Worm (Caenorhabditis elegans) whole organism, L4 larva: ENCODE results near the gene pho-6.

Source experiments
- D1046.2 ChIP-seq: fragments of 200-800 bp; sonication (Bioruptor generic); IDR thresholded peaks from 2 replicates; pipeline ENCODE4 v1.3.6; 2022; ENCODE audit warnings: missing genetic modification characterization, missing compliant biosample characterization
- F44E2.7 ChIP-seq: fragments of 200-800 bp; sonication (Bioruptor generic); IDR thresholded peaks from 2 replicates; pipeline ENCODE4 v2.1.2; 2022; ENCODE audit warnings: missing genetic modification characterization, missing compliant biosample characterization
- R02D3.7 ChIP-seq: fragments of 150-350 bp; sonication (generic microtip); optimal IDR thresholded peaks from 3 replicates; lab custom pipeline; 2014; ENCODE audit warnings: missing biosample characterization, missing genetic modification characterization
- T20F7.1 ChIP-seq: fragments of 200-800 bp; sonication (Bioruptor generic); optimal IDR thresholded peaks from 2 replicates; lab custom pipeline; 2018; ENCODE audit warnings: mild to moderate bottlenecking, missing genetic modification characterization, missing compliant biosample characterization
- T26A8.4 ChIP-seq: fragments of 200-800 bp; sonication (Bioruptor generic); IDR thresholded peaks from 2 replicates; pipeline ENCODE4 v1.3.6; 2022; ENCODE audit warnings: missing genetic modification characterization, missing compliant biosample characterization
- Y105C5A.15 ChIP-seq: fragments of 200-800 bp; sonication (Bioruptor generic); IDR thresholded peaks from 2 replicates; pipeline ENCODE4 v1.3.6; 2022; ENCODE audit warnings: missing genetic modification characterization, missing compliant biosample characterization
- Y48G9A.11 ChIP-seq: fragments of 200-800 bp; sonication (Bioruptor generic); IDR thresholded peaks from 2 replicates; pipeline ENCODE4 v1.3.6; 2022; ENCODE audit warnings: missing genetic modification reagents, missing genetic modification characterization, missing compliant biosample characterization
- ZK546.5 ChIP-seq, 2 experiments: sonication (generic microtip); optimal IDR thresholded peaks; 2 replicates each; lab custom pipeline; 2017; ENCODE audit warnings: missing biosample characterization in 2 of 2, missing genetic modification characterization in 2 of 2
- aly-2 ChIP-seq: sonication (generic microtip); optimal IDR thresholded peaks from 2 replicates; lab custom pipeline; 2018; ENCODE audit warnings: missing biosample characterization, missing genetic modification characterization
- arid-1 ChIP-seq: fragments of 200-800 bp; sonication (Bioruptor generic); conservative IDR thresholded peaks from 2 replicates; pipeline ENCODE4 v1.3.6; 2022; ENCODE audit warnings: missing genetic modification reagents, missing genetic modification characterization, missing compliant biosample characterization
- attf-4 ChIP-seq: sonication (generic microtip); optimal IDR thresholded peaks from 3 replicates; lab custom pipeline; 2017; ENCODE audit warnings: missing biosample characterization, missing genetic modification characterization
- ceh-20 ChIP-seq: fragments of 200-800 bp; sonication (Bioruptor generic); IDR thresholded peaks from 2 replicates; pipeline ENCODE4 v1.3.6; 2022; ENCODE audit warnings: missing genetic modification reagents, missing genetic modification characterization, missing compliant biosample characterization
- ceh-62 ChIP-seq: sonication (generic microtip); optimal IDR thresholded peaks from 2 replicates; lab custom pipeline; 2017; ENCODE audit warnings: missing biosample characterization, missing genetic modification characterization
- ces-1 ChIP-seq: fragments of 150-350 bp; sonication (generic microtip); optimal IDR thresholded peaks from 4 replicates; lab custom pipeline; 2014; ENCODE audit warnings: missing biosample characterization, missing genetic modification reagents, missing genetic modification characterization
- ctbp-1 ChIP-seq: fragments of 200-800 bp; sonication (Bioruptor generic); IDR thresholded peaks from 2 replicates; pipeline ENCODE4 v1.3.6; 2022; ENCODE audit warnings: missing genetic modification reagents, missing genetic modification characterization, missing compliant biosample characterization
- daf-12 ChIP-seq: fragments of 150-350 bp; optimal IDR thresholded peaks from 2 replicates; lab custom pipeline; 2014; ENCODE audit warnings: missing biosample characterization, missing genetic modification reagents, missing genetic modification characterization
- daf-16 ChIP-seq, 3 experiments: sonication (generic microtip); optimal IDR thresholded peaks; 2 replicates each; lab custom pipeline; 2016 to 2017; ENCODE audit warnings: missing genetic modification characterization in 3 of 3, missing genetic modification reagents in 3 of 3, mild to moderate bottlenecking in 2 of 3, missing compliant biosample characterization in 2 of 3, missing biosample characterization in 1 of 3, moderate library complexity in 1 of 3
- daf-19 ChIP-seq: fragments of 200-800 bp; sonication (Bioruptor generic); conservative IDR thresholded peaks from 2 replicates; pipeline ENCODE4 v1.3.6; 2022; ENCODE audit warnings: missing genetic modification characterization, missing compliant biosample characterization
- daf-8 ChIP-seq: fragments of 200-800 bp; sonication (Bioruptor generic); IDR thresholded peaks from 2 replicates; pipeline ENCODE4 v1.3.6; 2022; ENCODE audit warnings: missing genetic modification characterization, missing compliant biosample characterization
- dmd-8 ChIP-seq: fragments of 200-800 bp; sonication (Bioruptor generic); IDR thresholded peaks from 2 replicates; pipeline ENCODE4 v1.3.6; 2022; ENCODE audit warnings: missing genetic modification characterization, missing compliant biosample characterization
- dmd-9 ChIP-seq: fragments of 200-800 bp; sonication (Bioruptor generic); IDR thresholded peaks from 2 replicates; pipeline ENCODE4 v1.3.6; 2022; ENCODE audit warnings: missing genetic modification reagents, missing genetic modification characterization, missing compliant biosample characterization
- dpl-1 ChIP-seq: fragments of 150-350 bp; optimal IDR thresholded peaks from 2 replicates; lab custom pipeline; 2014; ENCODE audit warnings: missing biosample characterization, missing genetic modification reagents, missing genetic modification characterization
- duxl-1 ChIP-seq: sonication (generic microtip); optimal IDR thresholded peaks from 2 replicates; lab custom pipeline; 2016; ENCODE audit warnings: mild to moderate bottlenecking, missing genetic modification characterization, moderate library complexity, missing compliant biosample characterization; ENCODE audit not compliant: poor library complexity
- egl-43 ChIP-seq: fragments of 200-800 bp; sonication (Bioruptor generic); IDR thresholded peaks from 2 replicates; pipeline ENCODE4 v1.3.6; 2022; ENCODE audit warnings: missing genetic modification reagents, missing genetic modification characterization, missing compliant biosample characterization
- fos-1 ChIP-seq: fragments of 150-350 bp; optimal IDR thresholded peaks from 2 replicates; lab custom pipeline; 2014; ENCODE audit warnings: missing biosample characterization, missing genetic modification characterization
- gei-8 ChIP-seq: fragments of 200-800 bp; sonication (Bioruptor generic); optimal IDR thresholded peaks from 2 replicates; lab custom pipeline; 2018; ENCODE audit warnings: mild to moderate bottlenecking, missing genetic modification characterization, missing compliant biosample characterization
- hmg-1.1 ChIP-seq: fragments of 200-800 bp; sonication (Bioruptor generic); IDR thresholded peaks from 2 replicates; pipeline ENCODE4 v1.3.6; 2022; ENCODE audit warnings: missing genetic modification reagents, missing genetic modification characterization, missing compliant biosample characterization
- jun-1 ChIP-seq: fragments of 150-350 bp; optimal IDR thresholded peaks from 2 replicates; lab custom pipeline; 2014; ENCODE audit warnings: missing biosample characterization, missing genetic modification reagents, missing genetic modification characterization
- lin-1 ChIP-seq: fragments of 200-800 bp; sonication (Bioruptor generic); IDR thresholded peaks from 2 replicates; pipeline ENCODE4 v1.3.6; 2022; ENCODE audit warnings: missing genetic modification reagents, missing genetic modification characterization, missing compliant biosample characterization
- lin-29 ChIP-seq: fragments of 200-800 bp; sonication (Bioruptor generic); IDR thresholded peaks from 2 replicates; pipeline ENCODE4 v1.3.6; 2022; ENCODE audit warnings: missing genetic modification reagents, missing genetic modification characterization, missing compliant biosample characterization
- madf-5 ChIP-seq, 2 experiments: fragments of 200-800 bp; sonication (Bioruptor generic); IDR thresholded peaks; 2 replicates each; pipeline ENCODE4 v1.3.6; 2022; ENCODE audit warnings: missing compliant biosample characterization in 2 of 2, missing genetic modification characterization in 2 of 2
- madf-9 ChIP-seq: fragments of 200-800 bp; sonication (Bioruptor generic); conservative IDR thresholded peaks from 2 replicates; pipeline ENCODE4 v1.3.6; 2022; ENCODE audit warnings: missing genetic modification reagents, missing genetic modification characterization, missing compliant biosample characterization
- mdt-29 ChIP-seq: fragments of 200-800 bp; sonication (Bioruptor generic); IDR thresholded peaks from 2 replicates; pipeline ENCODE4 v1.3.6; 2022; ENCODE audit warnings: missing genetic modification reagents, missing genetic modification characterization, missing compliant biosample characterization
- mxl-2 ChIP-seq: fragments of 200-800 bp; sonication (Bioruptor generic); conservative IDR thresholded peaks from 2 replicates; pipeline ENCODE4 v1.3.6; 2022; ENCODE audit warnings: missing genetic modification reagents, missing genetic modification characterization, missing compliant biosample characterization
- nhr-102 ChIP-seq: sonication (generic microtip); optimal IDR thresholded peaks from 2 replicates; lab custom pipeline; 2016; ENCODE audit warnings: mild to moderate bottlenecking, missing genetic modification characterization, moderate library complexity, missing compliant biosample characterization
- nhr-6 ChIP-seq: fragments of 150-350 bp; optimal IDR thresholded peaks from 2 replicates; lab custom pipeline; 2014; ENCODE audit warnings: missing biosample characterization, missing genetic modification characterization
- nhr-77 ChIP-seq: fragments of 150-350 bp; optimal IDR thresholded peaks from 2 replicates; lab custom pipeline; 2014; ENCODE audit warnings: missing biosample characterization, missing genetic modification characterization
- pha-4 ChIP-seq, 2 experiments: fragments of 150-350 bp in 1 of 2; fragments of 200-800 bp in 1 of 2; sonication (Bioruptor generic) in 1 of 2; IDR thresholded peaks in 1 of 2; optimal IDR thresholded peaks in 1 of 2; 2 replicates each; pipeline versions ENCODE4 v1.3.6 to Lab custom; 2014 to 2022; ENCODE audit warnings: missing genetic modification characterization in 2 of 2, missing genetic modification reagents in 2 of 2, missing biosample characterization in 1 of 2, missing compliant biosample characterization in 1 of 2
- rbr-2 ChIP-seq: sonication (generic microtip); optimal IDR thresholded peaks from 2 replicates; lab custom pipeline; 2016; ENCODE audit warnings: missing genotype, missing genetic modification characterization, missing compliant biosample characterization
- saeg-2 ChIP-seq: fragments of 200-800 bp; sonication (Bioruptor generic); IDR thresholded peaks from 2 replicates; pipeline ENCODE4 v1.3.6; 2022; ENCODE audit warnings: missing genetic modification reagents, missing genetic modification characterization, missing compliant biosample characterization
- snpc-1.2 ChIP-seq: fragments of 200-800 bp; sonication (Bioruptor generic); IDR thresholded peaks from 2 replicates; pipeline ENCODE4 v1.3.6; 2022; ENCODE audit warnings: missing genetic modification reagents, missing genetic modification characterization, missing compliant biosample characterization
- unc-39 ChIP-seq: sonication (generic microtip); optimal IDR thresholded peaks from 2 replicates; lab custom pipeline; 2017; ENCODE audit warnings: missing biosample characterization, missing genetic modification characterization
- unc-62 ChIP-seq, 3 experiments: fragments of 150-350 bp in 1 of 3; sonication (generic microtip); optimal IDR thresholded peaks in 2 of 3; peaks in 1 of 3; 1 replicate in 1 of 3; 2 replicates in 2 of 3; lab custom pipeline; 2014 to 2017; ENCODE audit warnings: missing biosample characterization in 3 of 3, missing genetic modification characterization in 3 of 3, missing genetic modification reagents in 3 of 3, missing genotype in 1 of 3
- zfp-2 ChIP-seq: sonication (generic microtip); optimal IDR thresholded peaks from 2 replicates; lab custom pipeline; 2016; ENCODE audit warnings: mild to moderate bottlenecking, missing genetic modification characterization, missing compliant biosample characterization

The pho-6 gene

DNA sequence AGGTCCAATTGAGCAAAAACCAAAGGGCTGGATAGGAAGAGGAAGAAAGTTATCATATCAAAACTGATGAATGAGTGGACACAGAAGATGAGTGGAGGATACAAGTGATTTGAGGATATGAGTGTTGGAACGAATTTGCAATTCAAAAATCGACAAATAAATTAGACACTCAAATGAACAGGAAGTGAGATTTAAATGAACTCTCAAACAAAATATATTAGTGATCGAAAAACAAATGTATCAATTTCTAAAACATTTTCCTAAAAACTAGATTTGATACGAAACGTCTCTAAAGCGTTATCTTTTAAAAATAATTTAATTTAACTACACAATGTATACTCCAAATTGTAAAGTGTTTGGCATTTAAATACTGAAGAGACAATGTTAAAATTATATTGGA, 18.8 kb downstream of the pho-6 start, which contains the start of gene F38E1.10:
TSS of gene F38E1.10 (minus strand) at position 101 of the 400 bp plus-strand sequence.
- no peak for TF ChIP-seq Y48G9A.11 (GFP tag; lab: Robert Waterston, UW)
- TF ChIP-seq unc-62 (GFP tag; optimal IDR thresholded peaks at IDR 0.05 in 1 of 2; lab: Kevin White, UChicago), result peak in 1 of 2 experiments; percentile 6
- TF ChIP-seq unc-62 (tag; optimal IDR thresholded peaks at IDR 0.05; lab: Kevin White, UChicago), result no peak
- TF ChIP-seq ctbp-1 (GFP tag; lab: Robert Waterston, UW), result no peak
- TF ChIP-seq egl-43 (GFP tag; lab: Robert Waterston, UW), result no peak
- no peak for TF ChIP-seq saeg-2 (GFP tag; lab: Robert Waterston, UW)
- no peak for TF ChIP-seq Y105C5A.15 (GFP tag; lab: Robert Waterston, UW)
- no peak for TF ChIP-seq R02D3.7 (tag; lab: Kevin White, UChicago)

DNA sequence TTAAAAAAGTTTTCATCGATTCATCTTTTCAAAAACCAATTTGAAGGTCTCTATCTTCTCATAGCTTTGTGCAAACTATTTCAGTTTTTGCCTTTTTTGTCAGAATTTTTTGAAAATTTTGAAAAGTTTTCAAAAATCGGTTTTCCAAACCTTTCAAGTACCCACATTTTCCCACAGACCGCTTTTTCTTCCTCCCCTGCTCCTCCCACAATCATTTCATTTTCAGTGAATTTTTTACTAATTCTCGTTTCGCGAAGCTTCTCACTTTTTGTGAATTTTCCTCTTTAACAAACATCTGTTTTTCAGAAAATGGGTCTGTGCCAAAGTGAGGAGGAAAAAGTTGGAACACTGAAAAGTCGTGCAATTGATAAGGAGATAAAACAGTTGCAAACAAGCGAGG, 23.6 kb downstream of the pho-6 start, which contains the start of gene gpa-2:
TSS of gene gpa-2 (plus strand) at position 301 of the 400 bp plus-strand sequence.
- no peak for TF ChIP-seq attf-4 (tag; lab: Kevin White, UChicago)
- no peak for TF ChIP-seq dmd-9 (GFP tag; lab: Robert Waterston, UW)
- no peak for TF ChIP-seq ceh-62 (tag; lab: Kevin White, UChicago)
- no peak for TF ChIP-seq snpc-1.2
- no peak for TF ChIP-seq duxl-1 (tag; lab: Kevin White, UChicago)
- TF ChIP-seq gei-8 (GFP tag; lab: Kevin White, UChicago), result no peak
- no peak for TF ChIP-seq daf-8
- TF ChIP-seq daf-19 (GFP tag; lab: Robert Waterston, UW), result no peak
- TF ChIP-seq unc-39 (tag; lab: Kevin White, UChicago), result no peak

DNA sequence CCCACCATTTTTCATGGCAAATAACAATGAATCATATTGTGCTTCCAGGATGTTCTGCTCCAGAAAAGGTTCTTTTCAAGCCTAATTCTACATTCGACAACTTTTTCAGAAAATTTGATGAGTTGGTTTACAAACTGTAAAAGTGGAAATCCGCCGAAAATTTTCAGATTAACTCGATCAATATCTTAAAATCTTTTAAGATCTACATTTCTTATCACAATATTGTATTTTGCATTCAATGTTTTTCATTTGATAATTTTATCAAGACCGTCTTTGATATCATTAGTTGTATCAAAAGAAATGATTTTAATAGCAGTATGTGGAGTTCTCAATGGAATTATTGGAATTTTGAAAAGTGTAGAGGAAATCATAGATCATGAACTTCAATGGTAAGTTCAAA, 34.5 kb downstream of the pho-6 start, which contains the start of gene F38E1.6:
TSS of gene F38E1.6 (plus strand) at position 301 of the 400 bp plus-strand sequence.
- no peak for TF ChIP-seq madf-5 (GFP tag; IDR thresholded peaks at IDR 0.05; lab: Robert Waterston, UW)
- no peak for TF ChIP-seq mdt-29 (GFP tag; lab: Robert Waterston, UW)
- no peak for TF ChIP-seq F44E2.7 (GFP tag; lab: Robert Waterston, UW)
- no peak for TF ChIP-seq aly-2 (tag; lab: Kevin White, UChicago)
- no peak for TF ChIP-seq madf-9
- no peak for TF ChIP-seq daf-12 (tag; lab: Kevin White, UChicago)
- TF ChIP-seq fos-1 (tag; lab: Kevin White, UChicago), result no peak
- TF ChIP-seq mxl-2, result no peak
- TF ChIP-seq rbr-2, result no peak
- TF ChIP-seq R02D3.7 (tag; lab: Kevin White, UChicago), result no peak
- TF ChIP-seq nhr-77 (tag; lab: Kevin White, UChicago), result no peak
- TF ChIP-seq dmd-8, result no peak
- no peak for TF ChIP-seq ZK546.5 (tag; optimal IDR thresholded peaks at IDR 0.05; lab: Kevin White, UChicago)
- no peak for TF ChIP-seq unc-39 (tag; lab: Kevin White, UChicago)
- TF ChIP-seq T20F7.1 (GFP tag; lab: Kevin White, UChicago), result no peak
- TF ChIP-seq T26A8.4 (GFP tag; lab: Robert Waterston, UW), result no peak

DNA sequence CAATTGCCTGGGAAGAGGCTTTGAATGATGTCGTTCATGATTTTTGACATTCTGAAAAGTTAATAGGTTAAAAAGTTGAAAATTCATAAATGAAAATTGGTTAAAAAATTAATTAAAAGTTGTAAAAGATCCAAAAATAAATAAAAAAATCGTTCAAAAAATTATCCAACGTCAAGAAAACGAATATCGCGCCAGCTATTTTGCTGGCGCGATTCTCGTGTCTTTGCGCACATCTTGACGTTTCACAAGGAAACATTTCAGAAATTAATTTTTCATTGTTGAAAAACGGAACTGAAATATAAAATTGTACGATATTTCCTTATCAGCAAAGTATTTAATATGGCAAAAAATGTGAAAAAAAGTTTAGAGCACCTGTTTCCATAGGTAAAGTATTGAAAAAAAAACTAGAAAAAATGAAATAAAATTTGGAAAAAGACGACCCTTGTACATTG, 35.1 kb downstream of the pho-6 start, which contains the start of gene mpdu-1:
TSS of gene mpdu-1 (minus strand) at position 51 of the 452 bp plus-strand sequence.
- TF ChIP-seq nhr-102 (tag; lab: Kevin White, UChicago) (no peak), gei-8 (GFP tag; lab: Kevin White, UChicago) (no peak), daf-12 (tag; lab: Kevin White, UChicago) (no peak), arid-1 (no peak), aly-2 (tag; lab: Kevin White, UChicago) (no peak), daf-16 (GFP tag; optimal IDR thresholded peaks at IDR 0.05; lab: Kevin White, UChicago) (no peak), daf-16 (tag; optimal IDR thresholded peaks at IDR 0.05; lab: Kevin White, UChicago) (peak; percentile 71), dpl-1 (GFP tag; lab: Kevin White, UChicago) (peak; percentile 80), mxl-2 (no peak), lin-1 (GFP tag; lab: Robert Waterston, UW) (no peak), D1046.2 (GFP tag; lab: Robert Waterston, UW) (no peak), jun-1 (no peak), ces-1 (no peak), ceh-20 (GFP tag; lab: Robert Waterston, UW) (no peak), lin-29 (GFP tag; lab: Robert Waterston, UW) (no peak), pha-4 (GFP tag; IDR thresholded peaks at IDR 0.05; lab: Robert Waterston, UW) (no peak), pha-4 (tag; optimal IDR thresholded peaks at IDR 0.05; lab: Kevin White, UChicago) (peak; percentile 57), nhr-6 (tag; lab: Kevin White, UChicago) (peak; percentile 36), madf-5 (GFP tag; IDR thresholded peaks at IDR 0.05; lab: Robert Waterston, UW) (no peak), hmg-1.1 (GFP tag; lab: Robert Waterston, UW) (no peak), T20F7.1 (GFP tag; lab: Kevin White, UChicago) (peak; percentile 72), zfp-2 (no peak)
